Worm (Caenorhabditis elegans): ENCODE data around the gene rcq-5.

Gene rcq-5

DNA sequence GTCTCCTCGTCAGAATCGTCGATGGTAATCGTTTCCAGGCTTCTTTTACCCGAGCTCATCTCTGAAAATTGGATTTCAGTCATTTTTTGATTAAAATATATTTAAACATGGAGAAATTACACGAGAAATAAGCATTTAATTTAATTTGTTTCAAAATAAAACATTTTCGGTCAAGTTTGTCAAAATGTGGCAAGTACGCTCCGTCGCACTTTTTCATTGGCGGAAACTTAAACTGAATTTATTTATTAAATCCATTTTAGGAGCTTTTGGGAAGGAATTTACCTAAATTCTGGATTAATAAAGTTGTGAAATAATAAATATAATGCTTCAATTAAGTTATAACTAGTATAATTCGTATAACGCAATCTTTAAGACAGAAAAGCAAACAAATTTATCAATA lies at the start of gene rcq-5:
TSS of gene rcq-5 (minus strand) at position 83 of the 400 bp plus-strand sequence.
- TF ChIP-seq ztf-29 (GFP tag; IDR thresholded peaks at IDR 0.05), result no peak
- TF ChIP-seq ref-1 (GFP tag; conservative IDR thresholded peaks at IDR 0.05), result no peak
- TF ChIP-seq med-1 (GFP tag; optimal IDR thresholded peaks at IDR 0.05; ENCODE audit: insufficient read depth), result no peak
- TF ChIP-seq tab-1 (GFP tag; IDR thresholded peaks at IDR 0.05), result no peak
- TF ChIP-seq ztf-23 (GFP tag; IDR thresholded peaks at IDR 0.05), result no peak
- TF ChIP-seq cog-1 (tag; optimal IDR thresholded peaks at IDR 0.05), result no peak
- TF ChIP-seq T22C8.4 (GFP tag; IDR thresholded peaks at IDR 0.05), result no peak
- no peak for TF ChIP-seq flt-1 (GFP tag; IDR thresholded peaks at IDR 0.05)
- no peak for TF ChIP-seq klf-2 (GFP tag; conservative IDR thresholded peaks at IDR 0.05)

DNA sequence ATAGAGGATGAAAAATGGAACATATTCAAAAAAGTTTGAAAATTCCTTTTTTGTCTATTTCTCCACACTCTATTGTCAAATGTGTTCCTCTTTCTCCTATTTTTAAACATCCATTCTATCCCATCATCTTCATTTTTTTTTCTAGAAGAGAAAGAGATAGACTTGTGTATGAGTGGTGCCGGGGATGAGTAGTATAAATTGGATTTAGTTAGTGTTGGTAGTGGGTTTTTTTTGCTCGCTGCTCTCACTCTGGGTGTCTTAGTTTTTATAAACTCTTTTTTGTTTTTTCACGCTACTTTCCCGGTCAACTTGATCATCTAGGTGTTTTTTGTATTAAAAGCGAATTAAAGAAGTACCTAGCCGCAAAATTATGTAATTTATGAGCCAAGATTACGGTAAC lies 49.5 kb upstream of the rcq-5 start:
- TF ChIP-seq cog-1 (tag; optimal IDR thresholded peaks at IDR 0.05) (no peak), ztf-23 (GFP tag; IDR thresholded peaks at IDR 0.05) (no peak), tab-1 (GFP tag; IDR thresholded peaks at IDR 0.05) (no peak)

ce11 chrIII:4106611-4107010 lies 48.8 kb upstream of the rcq-5 start:
- no peak for TF ChIP-seq flt-1 (GFP tag; IDR thresholded peaks at IDR 0.05)
- no peak for TF ChIP-seq ztf-29 (GFP tag; IDR thresholded peaks at IDR 0.05)
- no peak for TF ChIP-seq ztf-23 (GFP tag; IDR thresholded peaks at IDR 0.05)
- no peak for TF ChIP-seq tab-1 (GFP tag; IDR thresholded peaks at IDR 0.05)
- no peak for TF ChIP-seq cog-1 (tag; optimal IDR thresholded peaks at IDR 0.05)

DNA sequence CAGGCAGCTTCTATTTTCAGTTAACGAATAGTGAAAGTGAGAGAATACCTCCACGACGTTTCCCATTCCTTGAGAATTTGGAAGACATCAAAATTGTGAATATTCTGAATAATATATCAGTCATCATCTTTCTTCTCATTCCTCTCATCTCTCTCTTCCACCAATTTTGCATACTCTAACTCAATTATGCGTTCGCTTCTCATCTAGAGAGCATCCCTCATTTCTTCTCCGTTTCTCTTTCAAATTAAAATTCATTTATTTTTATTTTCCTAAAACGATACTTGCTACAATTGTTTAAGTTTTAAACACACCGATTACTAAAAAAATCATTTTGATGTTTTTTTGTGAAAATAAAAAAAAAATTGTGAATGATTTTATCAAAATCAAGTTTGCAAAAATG lies 45.4 kb upstream of the rcq-5 start:
- no peak for TF ChIP-seq klf-2 (GFP tag; conservative IDR thresholded peaks at IDR 0.05)

DNA sequence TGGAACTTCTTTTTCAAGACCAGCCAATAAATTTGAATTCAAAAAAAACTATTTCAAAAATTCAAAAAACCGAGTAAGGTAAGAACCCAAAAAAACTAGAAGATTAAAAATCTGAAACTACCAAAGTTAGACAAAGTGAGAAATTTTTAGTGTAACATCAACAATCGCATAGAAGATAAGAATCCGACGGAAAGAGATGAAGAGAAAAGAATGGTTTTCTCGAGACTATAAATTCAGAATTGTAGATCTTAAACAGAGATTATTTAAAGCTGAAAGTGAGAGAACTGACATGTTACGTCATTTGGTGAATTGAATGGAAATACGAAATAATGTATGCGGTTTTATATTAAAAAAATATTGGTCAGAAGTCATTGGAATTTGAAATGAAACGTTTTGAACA lies 44.3 kb upstream of the rcq-5 start:
- TF ChIP-seq ref-1 (GFP tag; conservative IDR thresholded peaks at IDR 0.05), result no peak
- no peak for TF ChIP-seq klf-2 (GFP tag; conservative IDR thresholded peaks at IDR 0.05)
- no peak for TF ChIP-seq med-1 (GFP tag; optimal IDR thresholded peaks at IDR 0.05; ENCODE audit: insufficient read depth)
- no peak for TF ChIP-seq ztf-29 (GFP tag; IDR thresholded peaks at IDR 0.05)

- TF ChIP-seq klf-2 (GFP tag; conservative IDR thresholded peaks at IDR 0.05) (no peak), flt-1 (GFP tag; IDR thresholded peaks at IDR 0.05) (no peak), ztf-29 (GFP tag; IDR thresholded peaks at IDR 0.05) (no peak), cog-1 (tag; optimal IDR thresholded peaks at IDR 0.05) (no peak), T22C8.4 (GFP tag; IDR thresholded peaks at IDR 0.05) (no peak), ref-1 (GFP tag; conservative IDR thresholded peaks at IDR 0.05) (no peak), tab-1 (GFP tag; IDR thresholded peaks at IDR 0.05) (no peak), med-1 (GFP tag; optimal IDR thresholded peaks at IDR 0.05; ENCODE audit: insufficient read depth) (no peak), ztf-23 (GFP tag; IDR thresholded peaks at IDR 0.05) (no peak)
Measured at ce11 chrIII:4101016-4101415, 43.2 kb upstream of the rcq-5 start.

- TF ChIP-seq ztf-29 (GFP tag; IDR thresholded peaks at IDR 0.05) (no peak), flt-1 (GFP tag; IDR thresholded peaks at IDR 0.05) (no peak), T22C8.4 (GFP tag; IDR thresholded peaks at IDR 0.05) (no peak), ztf-23 (GFP tag; IDR thresholded peaks at IDR 0.05) (no peak)
Measured at ce11 chrIII:4099884-4100596, 42.3 kb upstream of the rcq-5 start.

- no peak for TF ChIP-seq T22C8.4 (GFP tag; IDR thresholded peaks at IDR 0.05)
- no peak for TF ChIP-seq ztf-29 (GFP tag; IDR thresholded peaks at IDR 0.05)
- TF ChIP-seq cog-1 (tag; optimal IDR thresholded peaks at IDR 0.05), result no peak
- TF ChIP-seq tab-1 (GFP tag; IDR thresholded peaks at IDR 0.05), result no peak
- no peak for TF ChIP-seq ztf-23 (GFP tag; IDR thresholded peaks at IDR 0.05)
- no peak for TF ChIP-seq med-1 (GFP tag; optimal IDR thresholded peaks at IDR 0.05; ENCODE audit: insufficient read depth)
- TF ChIP-seq flt-1 (GFP tag; IDR thresholded peaks at IDR 0.05), result no peak
- TF ChIP-seq ref-1 (GFP tag; conservative IDR thresholded peaks at IDR 0.05), result no peak
Measured at ce11 chrIII:4098751-4099150, 41.0 kb upstream of the rcq-5 start.

- TF ChIP-seq ztf-23 (GFP tag; IDR thresholded peaks at IDR 0.05), result no peak
- TF ChIP-seq ref-1 (GFP tag; conservative IDR thresholded peaks at IDR 0.05), result 0 out of 2 replicates have a peak, but pooled peaks have one; percentile 10
Measured at ce11 chrIII:4098107-4098620, 40.4 kb upstream of the rcq-5 start, which contains the start of gene rei-1. TSS of gene rei-1 (minus strand) at chrIII:4098190.

ce11 chrIII:4096370-4096842 lies 38.6 kb upstream of the rcq-5 start:
- TF ChIP-seq ref-1 (GFP tag; conservative IDR thresholded peaks at IDR 0.05), result no peak
- no peak for TF ChIP-seq med-1 (GFP tag; optimal IDR thresholded peaks at IDR 0.05; ENCODE audit: insufficient read depth)
- TF ChIP-seq flt-1 (GFP tag; IDR thresholded peaks at IDR 0.05), result no peak
- no peak for TF ChIP-seq T22C8.4 (GFP tag; IDR thresholded peaks at IDR 0.05)
- TF ChIP-seq tab-1 (GFP tag; IDR thresholded peaks at IDR 0.05), result no peak
- TF ChIP-seq ztf-29 (GFP tag; IDR thresholded peaks at IDR 0.05), result no peak
- no peak for TF ChIP-seq klf-2 (GFP tag; conservative IDR thresholded peaks at IDR 0.05)
- no peak for TF ChIP-seq cog-1 (tag; optimal IDR thresholded peaks at IDR 0.05)
- TF ChIP-seq ztf-23 (GFP tag; IDR thresholded peaks at IDR 0.05), result no peak

Data from whole organism, midembryonic.